Worm (Caenorhabditis elegans) whole organism, young adult: ENCODE data around the gene T20D4.3.
"Not testable (repeated sequence)": the region's sequence is repeated elsewhere in the genome, so short reads cannot be mapped to it uniquely, and the experiment has no call there.

Experiments used
- B0019.2 ChIP-seq: fragments of 200-800 bp; sonication (Bioruptor generic); conservative IDR thresholded peaks from 2 replicates; pipeline ENCODE4 v1.3.6; 2022; ENCODE audit warnings: missing genetic modification reagents, missing genetic modification characterization, missing compliant biosample characterization
- B0336.3 ChIP-seq: fragments of 200-800 bp; sonication (Bioruptor generic); IDR thresholded peaks from 2 replicates; pipeline ENCODE4 v1.3.6; 2022; ENCODE audit warnings: missing genetic modification characterization, missing compliant biosample characterization
- C17E4.6 ChIP-seq: fragments of 200-800 bp; sonication (Bioruptor generic); IDR thresholded peaks from 2 replicates; pipeline ENCODE4 v1.3.6; 2022; ENCODE audit warnings: missing genetic modification reagents, missing genetic modification characterization, missing compliant biosample characterization
- F23B12.7 ChIP-seq: sonication (generic microtip); optimal IDR thresholded peaks from 2 replicates; lab custom pipeline; 2017; ENCODE audit warnings: missing genetic modification characterization, mild to moderate bottlenecking, missing compliant biosample characterization, antibody characterized with exemption, moderate library complexity; ENCODE audit not compliant: insufficient read depth
- F33H1.4 ChIP-seq: fragments of 200-800 bp; sonication (Bioruptor generic); IDR thresholded peaks from 2 replicates; pipeline ENCODE4 v1.3.6; 2022; ENCODE audit warnings: missing genetic modification reagents, missing genetic modification characterization, missing compliant biosample characterization
- F37B4.10 ChIP-seq: fragments of 200-800 bp; sonication (Bioruptor generic); IDR thresholded peaks from 2 replicates; pipeline ENCODE4 v1.3.6; 2022; ENCODE audit warnings: missing genetic modification characterization, missing compliant biosample characterization
- F49E8.2 ChIP-seq: sonication (generic microtip); optimal IDR thresholded peaks from 3 replicates; lab custom pipeline; 2017; ENCODE audit warnings: missing genetic modification characterization, mild to moderate bottlenecking, missing compliant biosample characterization, antibody characterized with exemption, moderate library complexity; ENCODE audit not compliant: insufficient read depth
- F55B11.4 ChIP-seq: sonication (generic microtip); optimal IDR thresholded peaks from 2 replicates; lab custom pipeline; 2016; ENCODE audit warnings: missing compliant biosample characterization, missing genetic modification characterization, borderline replicate concordance; ENCODE audit not compliant: insufficient read depth
- Y95B8A.8 ChIP-seq: fragments of 200-800 bp; sonication (Bioruptor generic); IDR thresholded peaks from 2 replicates; pipeline ENCODE4 v1.3.6; 2022; ENCODE audit warnings: missing genetic modification reagents, missing genetic modification characterization, missing compliant biosample characterization
- athp-1 ChIP-seq: sonication (generic microtip); optimal IDR thresholded peaks from 2 replicates; lab custom pipeline; 2017; ENCODE audit warnings: mild to moderate bottlenecking, missing genetic modification characterization, missing compliant biosample characterization
- attf-5 ChIP-seq: fragments of 200-800 bp; sonication (Bioruptor generic); optimal IDR thresholded peaks from 2 replicates; lab custom pipeline; 2018; ENCODE audit warnings: mild to moderate bottlenecking, missing genetic modification characterization, missing compliant biosample characterization
- cebp-2 ChIP-seq: fragments of 200-800 bp; sonication (Bioruptor generic); IDR thresholded peaks from 2 replicates; pipeline ENCODE4 v1.3.6; 2022; ENCODE audit warnings: missing genetic modification characterization, missing compliant biosample characterization
- dox-1 ChIP-seq: fragments of 200-800 bp; sonication (Bioruptor generic); IDR thresholded peaks from 2 replicates; pipeline ENCODE4 v1.3.6; 2022; ENCODE audit warnings: missing genetic modification reagents, missing genetic modification characterization, missing compliant biosample characterization
- dpl-1 ChIP-seq: fragments of 150-350 bp; optimal IDR thresholded peaks from 2 replicates; lab custom pipeline; 2014; ENCODE audit warnings: missing biosample characterization, missing genetic modification reagents, missing genetic modification characterization
- efl-1 ChIP-seq: fragments of 150-350 bp; optimal IDR thresholded peaks from 2 replicates; lab custom pipeline; 2014; ENCODE audit warnings: missing biosample characterization, missing genetic modification reagents, missing genetic modification characterization
- fkh-3 ChIP-seq: sonication (generic microtip); optimal IDR thresholded peaks from 2 replicates; lab custom pipeline; 2016; ENCODE audit warnings: mild to moderate bottlenecking, missing genetic modification characterization, missing compliant biosample characterization
- hlh-26 ChIP-seq: fragments of 200-800 bp; sonication (Bioruptor generic); conservative IDR thresholded peaks from 2 replicates; pipeline ENCODE4 v1.3.6; 2022; ENCODE audit warnings: missing genetic modification reagents, missing genetic modification characterization, missing compliant biosample characterization
- lin-40 ChIP-seq: sonication (generic microtip); optimal IDR thresholded peaks from 2 replicates; lab custom pipeline; 2016; ENCODE audit warnings: missing genetic modification characterization, mild to moderate bottlenecking, missing compliant biosample characterization, missing genotype, missing genetic modification reagents
- lir-1 ChIP-seq: fragments of 200-800 bp; sonication (Bioruptor generic); conservative IDR thresholded peaks from 2 replicates; pipeline ENCODE4 v1.3.6; 2022; ENCODE audit warnings: missing genetic modification reagents, missing genetic modification characterization, missing compliant biosample characterization
- madf-3 ChIP-seq: fragments of 200-800 bp; sonication (Bioruptor generic); IDR thresholded peaks from 2 replicates; pipeline ENCODE4 v1.3.6; 2022; ENCODE audit warnings: missing genetic modification reagents, missing genetic modification characterization, missing compliant biosample characterization
- mxl-1 ChIP-seq: sonication (generic microtip); optimal IDR thresholded peaks from 2 replicates; lab custom pipeline; 2016; ENCODE audit warnings: missing genetic modification characterization, missing compliant biosample characterization
- nfya-2 ChIP-seq: fragments of 200-800 bp; sonication (Bioruptor generic); IDR thresholded peaks from 2 replicates; pipeline ENCODE4 v1.3.6; 2022; ENCODE audit warnings: missing genetic modification reagents, missing genetic modification characterization, missing compliant biosample characterization
- nhr-90 ChIP-seq: sonication (generic microtip); optimal IDR thresholded peaks from 2 replicates; lab custom pipeline; 2016; ENCODE audit warnings: missing genotype, mild to moderate bottlenecking, missing genetic modification characterization, missing compliant biosample characterization
- rpc-1 ChIP-seq, 2 experiments: fragments of 150-350 bp in 1 of 2; sonication (generic microtip) in 1 of 2; optimal IDR thresholded peaks; 2 replicates each; lab custom pipeline; 2014 to 2018; ENCODE audit warnings: missing biosample characterization in 1 of 2, missing genetic modification characterization in 1 of 2, missing genetic modification reagents in 1 of 2, missing genotype in 1 of 2
- sdz-38 ChIP-seq: sonication (generic microtip); optimal IDR thresholded peaks from 2 replicates; lab custom pipeline; 2016; ENCODE audit warnings: missing genotype, missing genetic modification characterization, missing compliant biosample characterization
- snpc-3.4 ChIP-seq: sonication (generic microtip); optimal IDR thresholded peaks from 2 replicates; lab custom pipeline; 2017; ENCODE audit warnings: missing genetic modification characterization, mild to moderate bottlenecking, missing compliant biosample characterization, antibody characterized with exemption, moderate library complexity, missing genotype, missing genetic modification reagents
- tbp1 ChIP-seq: fragments of 200-800 bp; sonication (Bioruptor generic); optimal IDR thresholded peaks from 2 replicates; lab custom pipeline; 2018; ENCODE audit warnings: mild to moderate bottlenecking, missing genetic modification characterization, missing compliant biosample characterization
- unc-130 ChIP-seq: sonication (generic microtip); optimal IDR thresholded peaks from 2 replicates; lab custom pipeline; 2016; ENCODE audit warnings: missing genetic modification reagents, missing genetic modification characterization, missing compliant biosample characterization
- zfh-2 ChIP-seq: fragments of 200-800 bp; sonication (Bioruptor generic); conservative IDR thresholded peaks from 2 replicates; pipeline ENCODE4 v1.3.6; 2022; ENCODE audit warnings: missing genetic modification reagents, missing genetic modification characterization, missing compliant biosample characterization
- ztf-6 ChIP-seq: fragments of 200-800 bp; sonication (Bioruptor generic); IDR thresholded peaks from 2 replicates; pipeline ENCODE4 v1.3.6; 2022; ENCODE audit warnings: missing genetic modification reagents, missing genetic modification characterization, missing compliant biosample characterization

The T20D4.3 gene

DNA sequence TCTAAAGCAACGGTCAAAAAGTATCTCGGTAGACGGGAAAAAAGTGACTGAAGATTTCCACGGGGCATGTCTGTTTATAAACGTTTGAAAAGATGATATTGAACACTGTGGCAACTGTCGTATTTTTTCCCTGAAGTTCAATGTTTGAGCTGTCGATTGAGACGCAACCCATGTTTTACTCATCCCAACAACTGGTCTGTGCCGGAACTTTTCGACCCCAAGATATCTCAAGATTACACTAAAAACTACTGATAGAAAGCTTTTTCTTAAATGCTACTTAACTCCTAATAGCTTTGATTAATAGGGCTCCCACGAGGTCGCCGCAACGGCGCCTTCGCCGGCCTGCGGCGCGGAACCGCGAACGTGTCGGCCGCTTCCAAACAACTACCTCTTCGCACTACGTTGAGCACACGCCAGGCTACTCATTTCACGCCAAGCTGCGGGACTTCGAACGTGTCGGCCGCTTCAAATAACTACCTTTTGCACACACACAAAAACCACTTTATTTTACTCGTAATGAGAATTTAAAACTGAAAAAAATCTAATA, 23.3 kb upstream of the T20D4.3 start, which contains the start of gene T20D4.15:
T20D4.15 (minus strand) TSS at position 51 of the 547 bp plus-strand sequence.
- TF ChIP-seq zfh-2 (GFP tag; lab: Robert Waterston, UW): peak; percentile 73
- no peak for TF ChIP-seq lin-40 (tag; lab: Kevin White, UChicago)
- TF ChIP-seq, all 124 proteins: peak for 1

DNA sequence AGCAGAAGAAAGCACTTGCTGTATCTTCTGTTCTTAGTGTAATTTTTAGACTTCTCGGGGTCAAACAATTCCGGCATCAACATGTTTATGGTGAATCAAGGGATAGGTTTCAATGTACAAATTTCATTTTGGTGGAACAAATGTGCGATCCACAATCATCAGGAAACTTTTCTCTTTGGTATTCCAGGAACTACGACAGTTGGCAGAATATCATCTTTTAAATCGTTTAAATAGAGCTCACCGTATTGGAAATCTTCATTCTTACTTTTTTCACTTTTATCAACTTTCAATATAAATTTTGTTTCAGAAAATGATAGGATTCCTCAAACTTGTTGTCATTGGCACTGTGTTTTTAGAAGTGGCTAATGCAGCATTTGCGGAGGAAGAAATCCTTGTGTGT, 21.3 kb upstream of the T20D4.3 start, which contains the start of gene T20D4.12:
T20D4.12 (plus strand) TSS at position 301 of the 400 bp plus-strand sequence.
- TF ChIP-seq rpc-1 (optimal IDR thresholded peaks at IDR 0.05; lab: Kevin White, UChicago); rpc-1 (tag; optimal IDR thresholded peaks at IDR 0.05; lab: Kevin White, UChicago); cebp-2; athp-1 (tag; lab: Kevin White, UChicago): not testable (repeated sequence)

DNA sequence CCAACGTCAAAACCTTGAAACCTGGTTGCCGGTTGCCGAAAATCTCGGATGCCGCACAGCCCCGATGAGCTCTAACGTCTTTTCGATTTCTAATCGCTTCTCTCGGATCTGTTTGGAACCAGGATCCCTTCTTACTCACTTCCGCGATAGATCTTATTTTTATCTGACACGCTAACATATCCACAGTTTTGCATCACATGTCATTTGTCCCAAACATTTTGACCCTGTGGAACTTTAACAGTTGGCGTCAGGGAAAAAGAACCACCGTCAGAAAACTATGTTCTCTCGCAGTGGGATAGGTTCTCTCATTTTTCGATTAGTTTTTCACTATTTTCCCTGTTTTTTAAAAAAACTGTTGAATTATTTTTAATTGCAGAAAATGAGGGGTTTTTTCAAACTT, 19.7 kb upstream of the T20D4.3 start, which contains the start of gene T20D4.11:
T20D4.11 (plus strand) TSS at position 377 of the 400 bp plus-strand sequence.
- TF ChIP-seq madf-3 (GFP tag; lab: Robert Waterston, UW): no peak
- no peak for TF ChIP-seq F55B11.4 (tag; lab: Kevin White, UChicago)

DNA sequence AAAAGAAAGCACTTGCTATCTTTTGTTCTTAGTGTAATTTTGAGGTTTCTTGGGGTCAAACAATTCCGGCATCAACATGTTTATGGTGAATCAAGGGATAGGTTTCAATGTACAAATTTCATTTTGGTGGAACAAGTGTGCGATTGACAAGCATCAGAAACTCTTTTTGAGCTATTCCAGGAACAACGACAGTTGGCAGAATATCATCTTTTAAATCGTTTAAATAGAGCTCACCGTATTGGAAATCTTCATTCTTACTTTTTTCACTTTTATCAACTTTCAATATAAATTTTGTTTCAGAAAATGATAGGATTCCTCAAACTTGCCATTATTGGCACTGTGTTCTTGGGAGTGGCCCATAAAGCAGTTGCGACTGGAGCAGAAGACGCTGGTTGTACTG, 18.1 kb upstream of the T20D4.3 start, which contains the start of gene T20D4.10:
T20D4.10 (plus strand) TSS at position 301 of the 400 bp plus-strand sequence.
- TF ChIP-seq mxl-1; efl-1; fkh-3 (tag; lab: Kevin White, UChicago): not testable (repeated sequence)

DNA sequence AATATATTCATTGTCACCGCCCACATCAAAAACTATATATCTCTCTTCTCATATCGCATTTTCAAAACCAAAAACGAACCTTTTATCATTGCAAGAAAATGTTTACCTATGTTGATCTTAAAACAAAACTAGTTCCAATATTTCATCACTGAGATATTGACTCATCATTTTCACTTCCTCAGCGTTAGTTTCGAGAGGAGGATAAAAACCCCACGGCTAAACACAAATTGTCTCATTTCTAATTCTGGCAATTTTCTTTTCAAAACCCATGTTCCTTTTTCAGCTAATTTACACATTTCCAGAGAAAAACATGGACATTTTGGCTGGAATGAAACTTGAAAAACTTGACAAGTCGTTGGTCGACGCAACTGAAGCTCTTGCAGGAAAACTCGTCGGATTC, 9.4 kb upstream of the T20D4.3 start, which contains the start of gene T20D4.7:
T20D4.7 (plus strand) TSS at position 301 of the 400 bp plus-strand sequence.
- no peak for TF ChIP-seq ztf-6 (GFP tag; lab: Robert Waterston, UW)
- no peak for TF ChIP-seq F23B12.7 (tag; lab: Kevin White, UChicago)
- TF ChIP-seq B0019.2 (GFP tag; lab: Robert Waterston, UW): no peak
- no peak for TF ChIP-seq dpl-1 (GFP tag; lab: Kevin White, UChicago)
- no peak for TF ChIP-seq lir-1 (GFP tag; lab: Robert Waterston, UW)
- TF ChIP-seq nhr-90 (tag; lab: Kevin White, UChicago): no peak
- no peak for TF ChIP-seq madf-3 (GFP tag; lab: Robert Waterston, UW)
- no peak for TF ChIP-seq F37B4.10 (GFP tag; lab: Robert Waterston, UW)
- TF ChIP-seq tbp1 (GFP tag; lab: Kevin White, UChicago): no peak

DNA sequence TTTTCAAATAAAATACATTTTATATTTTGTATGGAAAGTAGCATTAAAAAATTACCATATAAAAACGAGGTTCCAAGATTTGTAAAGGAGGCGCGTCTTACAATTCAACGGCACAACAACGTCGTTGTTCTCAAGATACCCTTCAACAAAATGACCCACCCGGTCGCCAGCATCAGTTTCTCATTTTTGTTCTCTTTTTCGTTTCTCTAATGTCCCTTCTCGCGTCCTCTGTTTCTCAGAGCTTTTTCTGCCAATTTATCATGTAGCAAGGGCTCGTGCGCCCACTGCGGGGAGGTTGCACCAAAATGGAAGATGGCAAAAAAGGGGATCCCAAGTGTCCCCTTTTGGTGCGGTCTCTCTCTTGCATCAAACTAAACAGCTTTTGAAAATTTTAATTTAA, 8.5 kb upstream of the T20D4.3 start:
- TF ChIP-seq dox-1 (no peak), F23B12.7 (tag; lab: Kevin White, UChicago) (no peak), F33H1.4 (GFP tag; lab: Robert Waterston, UW) (no peak), nfya-2 (no peak), C17E4.6 (GFP tag; lab: Robert Waterston, UW) (no peak), hlh-26 (GFP tag; lab: Robert Waterston, UW) (no peak), Y95B8A.8 (GFP tag; lab: Robert Waterston, UW) (no peak), snpc-3.4 (tag; lab: Kevin White, UChicago) (no peak), B0336.3 (GFP tag; lab: Robert Waterston, UW) (no peak), unc-130 (GFP tag; lab: Kevin White, UChicago) (no peak), F49E8.2 (tag; lab: Kevin White, UChicago) (no peak), attf-5 (GFP tag; lab: Kevin White, UChicago) (no peak), sdz-38 (tag; lab: Kevin White, UChicago) (no peak)
